Worm (Caenorhabditis elegans): ENCODE measurements around the gene ttr-48.

ttr-48 gene

ce11 chrX:3832059-3832641 is 10.1 kb downstream of the ttr-48 start (continued):
- TF ChIP-seq snpc-4 (GFP tag; optimal IDR thresholded peaks at IDR 0.05) (no peak), snpc-4 (tag; optimal IDR thresholded peaks at IDR 0.05) (peak in 1 of 4 experiments; percentile 39), somi-1 (GFP tag; optimal IDR thresholded peaks at IDR 0.05) (peak; percentile 39), chd-7 (tag; optimal IDR thresholded peaks at IDR 0.05) (peak; percentile 48), cebp-2 (GFP tag; IDR thresholded peaks at IDR 0.05) (no peak), lin-26 (GFP tag; IDR thresholded peaks at IDR 0.05) (no peak), K12H6.12 (tag; optimal IDR thresholded peaks at IDR 0.05) (no peak), egrh-3 (GFP tag; IDR thresholded peaks at IDR 0.05) (no peak), F57A8.1 (GFP tag; optimal IDR thresholded peaks at IDR 0.05) (no peak), ztf-22 (GFP tag; optimal IDR thresholded peaks at IDR 0.05) (peak; percentile 88), T26A5.8 (tag; optimal IDR thresholded peaks at IDR 0.05) (no peak), ceh-91 (GFP tag; IDR thresholded peaks at IDR 0.05) (no peak), mcd-1 (GFP tag; IDR thresholded peaks at IDR 0.05) (no peak), attf-5 (GFP tag; optimal IDR thresholded peaks at IDR 0.05) (peak; percentile 45), nhr-179 (tag; optimal IDR thresholded peaks at IDR 0.05) (no peak), F57C9.4 (tag; optimal IDR thresholded peaks at IDR 0.05) (no peak), dox-1 (GFP tag; IDR thresholded peaks at IDR 0.05) (peak; percentile 55; the same call in 1 of the 2 replicates), ceh-100 (GFP tag; IDR thresholded peaks at IDR 0.05) (no peak), zim-3 (tag; optimal IDR thresholded peaks at IDR 0.05) (no peak), bed-1 (GFP tag; IDR thresholded peaks at IDR 0.05) (no peak), F49E8.2 (tag; optimal IDR thresholded peaks at IDR 0.05; ENCODE audit: insufficient read depth) (no peak), B0336.3 (GFP tag; IDR thresholded peaks at IDR 0.05) (0 out of 2 replicates have a peak, but pooled peaks have one; percentile 43), egl-44 (GFP tag; IDR thresholded peaks at IDR 0.05) (no peak), zfh-2 (GFP tag; conservative IDR thresholded peaks at IDR 0.05) (no peak), lin-54 (GFP tag; optimal IDR thresholded peaks at IDR 0.05) (peak; percentile 7), nhr-80 (tag; optimal IDR thresholded peaks at IDR 0.05) (peak; percentile 95), K11D2.4 (GFP tag; IDR thresholded peaks at IDR 0.05) (peak; percentile 51; the same call in 1 of the 2 replicates), let-607 (tag; optimal IDR thresholded peaks at IDR 0.05) (peak; percentile 52 to 81), akir-1 (GFP tag; optimal IDR thresholded peaks at IDR 0.05) (no peak), nfyb-1 (GFP tag; IDR thresholded peaks at IDR 0.05) (peak; percentile 59; the same call in 1 of the 2 replicates), D2030.7 (GFP tag; IDR thresholded peaks at IDR 0.05) (no peak), Y67H2A.10 (GFP tag; conservative IDR thresholded peaks at IDR 0.05) (no peak), ztf-26 (tag; optimal IDR thresholded peaks at IDR 0.05) (peak; percentile 32), tbp1 (GFP tag; optimal IDR thresholded peaks at IDR 0.05) (peak; percentile 52), F23B12.7 (tag; optimal IDR thresholded peaks at IDR 0.05; ENCODE audit: insufficient read depth) (peak; percentile 11), madf-10 (tag; optimal IDR thresholded peaks at IDR 0.05) (peak; percentile 49)

ce11 chrX:3830872-3831271 is 11.4 kb downstream of the ttr-48 start:
- TF ChIP-seq hlh-12 (tag; optimal IDR thresholded peaks at IDR 0.05): no peak
- TF ChIP-seq unc-130 (GFP tag; optimal IDR thresholded peaks at IDR 0.05): no peak
- TF ChIP-seq Y67H2A.10 (GFP tag; conservative IDR thresholded peaks at IDR 0.05): no peak
- no peak for TF ChIP-seq C06A6.2 (GFP tag; conservative IDR thresholded peaks at IDR 0.05)
- TF ChIP-seq nhr-80 (tag; optimal IDR thresholded peaks at IDR 0.05): no peak
- no peak for TF ChIP-seq snpc-3.4 (tag; optimal IDR thresholded peaks at IDR 0.05)
- TF ChIP-seq B0261.1 (tag; optimal IDR thresholded peaks at IDR 0.05): no peak
- no peak for TF ChIP-seq B0336.3 (GFP tag; IDR thresholded peaks at IDR 0.05)
